Fruit fly (Drosophila melanogaster): ENCODE results near the gene mRpL11.

dm6 chr3R:14484533-14485267 is 26.9 kb upstream of the mRpL11 start:
- no peak for TF ChIP-seq CG6792 (GFP tag; optimal IDR thresholded peaks at IDR 0.05)
- no peak for TF ChIP-seq CG11294 (GFP tag; IDR thresholded peaks at IDR 0.05)
- no peak for TF ChIP-seq CG6276 (GFP tag; optimal IDR thresholded peaks at IDR 0.05)
- TF ChIP-seq pdm3 (GFP tag; optimal IDR thresholded peaks at IDR 0.05), result no peak
- no peak for TF ChIP-seq CG8319 (GFP tag; optimal IDR thresholded peaks at IDR 0.05)
- TF ChIP-seq Gug (GFP tag; IDR thresholded peaks at IDR 0.05), result no peak
- TF ChIP-seq Ets96B (tag; optimal IDR thresholded peaks at IDR 0.05), result no peak
- no peak for TF ChIP-seq Sox15 (GFP tag; optimal IDR thresholded peaks at IDR 0.05)
- no peak for TF ChIP-seq OdsH (GFP tag; optimal IDR thresholded peaks at IDR 0.05)
- TF ChIP-seq cyc (GFP tag; optimal IDR thresholded peaks at IDR 0.05), result no peak

Measured in whole organism, prepupa.